Worm (Caenorhabditis elegans): Measurements from ENCODE around the gene unc-52.

- TF ChIP-seq med-1 (GFP tag; optimal IDR thresholded peaks at IDR 0.05; ENCODE audit: insufficient read depth) = no peak
- TF ChIP-seq cog-1 (tag; optimal IDR thresholded peaks at IDR 0.05) = no peak
- no peak for TF ChIP-seq flt-1 (GFP tag; IDR thresholded peaks at IDR 0.05)
- TF ChIP-seq T22C8.4 (GFP tag; IDR thresholded peaks at IDR 0.05) = no peak
- no peak for TF ChIP-seq tab-1 (GFP tag; IDR thresholded peaks at IDR 0.05)
- TF ChIP-seq ztf-23 (GFP tag; IDR thresholded peaks at IDR 0.05) = no peak
- no peak for TF ChIP-seq ztf-29 (GFP tag; IDR thresholded peaks at IDR 0.05)
Observed at ce11 chrII:14626883-14627282, 57.4 kb downstream of the unc-52 start.

Measured in whole organism, midembryonic.